Worm (Caenorhabditis elegans): ENCODE measurements around the gene F48G7.8.

ce11 chrV:652940-653339 is 25.5 kb upstream of the F48G7.8 start, which contains the start of gene srj-5:
- no peak for TF ChIP-seq flt-1 (GFP tag; IDR thresholded peaks at IDR 0.05)
- no peak for TF ChIP-seq klf-2 (GFP tag; conservative IDR thresholded peaks at IDR 0.05)
- TF ChIP-seq ztf-29 (GFP tag; IDR thresholded peaks at IDR 0.05), result no peak
- TF ChIP-seq tab-1 (GFP tag; IDR thresholded peaks at IDR 0.05), result no peak
- no peak for TF ChIP-seq T22C8.4 (GFP tag; IDR thresholded peaks at IDR 0.05)
- no peak for TF ChIP-seq med-1 (GFP tag; optimal IDR thresholded peaks at IDR 0.05; ENCODE audit: insufficient read depth)
- no peak for TF ChIP-seq ztf-23 (GFP tag; IDR thresholded peaks at IDR 0.05)
- TF ChIP-seq cog-1 (tag; optimal IDR thresholded peaks at IDR 0.05), result no peak
- TF ChIP-seq ref-1 (GFP tag; conservative IDR thresholded peaks at IDR 0.05), result no peak
